Worm (Caenorhabditis elegans): ENCODE data around the gene F49A5.10.

- TF ChIP-seq unc-62 (GFP tag; optimal IDR thresholded peaks at IDR 0.05) (no peak), nhr-2 (tag; optimal IDR thresholded peaks at IDR 0.05) (no peak), snpc-4 (tag; optimal IDR thresholded peaks at IDR 0.05) (no peak), nhr-237 (tag; optimal IDR thresholded peaks at IDR 0.05) (no peak), nhr-76 (tag; optimal IDR thresholded peaks at IDR 0.05) (no peak), sptf-1 (tag; optimal IDR thresholded peaks at IDR 0.05) (no peak), mep-1 (tag; optimal IDR thresholded peaks at IDR 0.05) (no peak)
Observed at ce11 chrV:16831921-16832320, 43.1 kb upstream of the F49A5.10 start, which contains the start of gene srh-215.
